Worm (Caenorhabditis elegans) whole organism, young adult: ENCODE measurements around the gene sre-24.

Experiments used
- B0336.3 ChIP-seq: fragments of 200-800 bp; sonication (Bioruptor generic); IDR thresholded peaks from 2 replicates; pipeline ENCODE4 v1.3.6; 2022; ENCODE audit warnings: missing genetic modification characterization, missing compliant biosample characterization
- F23B12.7 ChIP-seq: sonication (generic microtip); optimal IDR thresholded peaks from 2 replicates; lab custom pipeline; 2017; ENCODE audit warnings: missing genetic modification characterization, mild to moderate bottlenecking, missing compliant biosample characterization, antibody characterized with exemption, moderate library complexity; ENCODE audit not compliant: insufficient read depth
- F37B4.10 ChIP-seq: fragments of 200-800 bp; sonication (Bioruptor generic); IDR thresholded peaks from 2 replicates; pipeline ENCODE4 v1.3.6; 2022; ENCODE audit warnings: missing genetic modification characterization, missing compliant biosample characterization
- F49E8.2 ChIP-seq: sonication (generic microtip); optimal IDR thresholded peaks from 3 replicates; lab custom pipeline; 2017; ENCODE audit warnings: missing genetic modification characterization, mild to moderate bottlenecking, missing compliant biosample characterization, antibody characterized with exemption, moderate library complexity; ENCODE audit not compliant: insufficient read depth
- F52B5.7 ChIP-seq: sonication (generic microtip); optimal IDR thresholded peaks from 2 replicates; lab custom pipeline; 2016; ENCODE audit warnings: mild to moderate bottlenecking, missing genetic modification characterization, missing compliant biosample characterization
- T07F8.4 ChIP-seq: sonication (generic microtip); optimal IDR thresholded peaks from 2 replicates; lab custom pipeline; 2016; ENCODE audit warnings: mild to moderate bottlenecking, missing genetic modification characterization, moderate library complexity, missing compliant biosample characterization
- T26A5.8 ChIP-seq: sonication (generic microtip); optimal IDR thresholded peaks from 2 replicates; lab custom pipeline; 2016; ENCODE audit warnings: missing genetic modification characterization, missing compliant biosample characterization
- Y53F4B.3 ChIP-seq: fragments of 200-800 bp; sonication (Bioruptor generic); IDR thresholded peaks from 2 replicates; pipeline ENCODE4 v1.3.6; 2022; ENCODE audit warnings: missing genetic modification reagents, missing genetic modification characterization, missing compliant biosample characterization
- Y56A3A.18 ChIP-seq: fragments of 200-800 bp; sonication (Bioruptor generic); IDR thresholded peaks from 2 replicates; pipeline ENCODE4 v1.3.6; 2022; ENCODE audit warnings: missing genetic modification reagents, missing genetic modification characterization, missing compliant biosample characterization
- atf-7 ChIP-seq: sonication (generic microtip); optimal IDR thresholded peaks from 2 replicates; lab custom pipeline; 2017; ENCODE audit warnings: mild to moderate bottlenecking, missing genetic modification characterization, missing compliant biosample characterization
- attf-3 ChIP-seq: fragments of 200-800 bp; sonication (Bioruptor generic); conservative IDR thresholded peaks from 2 replicates; pipeline ENCODE4 v1.3.6; 2022; ENCODE audit warnings: missing genetic modification reagents, missing genetic modification characterization, missing compliant biosample characterization
- ceh-40 ChIP-seq: fragments of 200-800 bp; sonication (Bioruptor generic); IDR thresholded peaks from 2 replicates; pipeline ENCODE4 v1.3.6; 2022; ENCODE audit warnings: missing genetic modification characterization, missing compliant biosample characterization
- ceh-58 ChIP-seq: fragments of 200-800 bp; sonication (Bioruptor generic); IDR thresholded peaks from 2 replicates; pipeline ENCODE4 v1.3.6; 2022; ENCODE audit warnings: missing genetic modification characterization, missing compliant biosample characterization
- ceh-79 ChIP-seq: sonication (generic microtip); optimal IDR thresholded peaks from 2 replicates; lab custom pipeline; 2017; ENCODE audit warnings: mild to moderate bottlenecking, missing genetic modification characterization, missing compliant biosample characterization
- chd-7 ChIP-seq: sonication (generic microtip); optimal IDR thresholded peaks from 2 replicates; lab custom pipeline; 2016; ENCODE audit warnings: mild to moderate bottlenecking, missing genetic modification characterization, moderate library complexity, missing compliant biosample characterization
- dox-1 ChIP-seq: fragments of 200-800 bp; sonication (Bioruptor generic); IDR thresholded peaks from 2 replicates; pipeline ENCODE4 v1.3.6; 2022; ENCODE audit warnings: missing genetic modification reagents, missing genetic modification characterization, missing compliant biosample characterization
- dpff-1 ChIP-seq: sonication (generic microtip); optimal IDR thresholded peaks from 2 replicates; lab custom pipeline; 2017; ENCODE audit warnings: mild to moderate bottlenecking, missing genetic modification characterization, missing compliant biosample characterization
- dpl-1 ChIP-seq: fragments of 150-350 bp; optimal IDR thresholded peaks from 2 replicates; lab custom pipeline; 2014; ENCODE audit warnings: missing biosample characterization, missing genetic modification reagents, missing genetic modification characterization
- him-1 ChIP-seq: sonication (generic microtip); optimal IDR thresholded peaks from 2 replicates; lab custom pipeline; 2016; ENCODE audit warnings: missing genotype, missing genetic modification reagents, missing genetic modification characterization, missing compliant biosample characterization
- hlh-12 ChIP-seq: sonication (generic microtip); optimal IDR thresholded peaks from 2 replicates; lab custom pipeline; 2016; ENCODE audit warnings: missing genetic modification characterization, missing compliant biosample characterization
- hsf-1 ChIP-seq: fragments of 200-800 bp; sonication (Bioruptor generic); IDR thresholded peaks from 2 replicates; pipeline ENCODE4 v1.3.6; 2022; ENCODE audit warnings: missing genetic modification reagents, missing genetic modification characterization, missing compliant biosample characterization
- let-526 ChIP-seq: fragments of 200-800 bp; sonication (Bioruptor generic); IDR thresholded peaks from 2 replicates; pipeline ENCODE4 v1.3.6; 2022; ENCODE audit warnings: missing genetic modification reagents, missing genetic modification characterization, missing compliant biosample characterization
- lin-40 ChIP-seq: sonication (generic microtip); optimal IDR thresholded peaks from 2 replicates; lab custom pipeline; 2016; ENCODE audit warnings: missing genetic modification characterization, mild to moderate bottlenecking, missing compliant biosample characterization, missing genotype, missing genetic modification reagents
- lsl-1 ChIP-seq: fragments of 200-800 bp; sonication (Bioruptor generic); optimal IDR thresholded peaks from 2 replicates; lab custom pipeline; 2018; ENCODE audit warnings: mild to moderate bottlenecking, missing genetic modification characterization, moderate library complexity, missing compliant biosample characterization
- madf-3 ChIP-seq: fragments of 200-800 bp; sonication (Bioruptor generic); IDR thresholded peaks from 2 replicates; pipeline ENCODE4 v1.3.6; 2022; ENCODE audit warnings: missing genetic modification reagents, missing genetic modification characterization, missing compliant biosample characterization
- mel-28 ChIP-seq: sonication (generic microtip); optimal IDR thresholded peaks from 2 replicates; lab custom pipeline; 2016; ENCODE audit warnings: borderline replicate concordance, mild to moderate bottlenecking, missing genetic modification characterization, missing compliant biosample characterization
- mxl-1 ChIP-seq: sonication (generic microtip); optimal IDR thresholded peaks from 2 replicates; lab custom pipeline; 2016; ENCODE audit warnings: missing genetic modification characterization, missing compliant biosample characterization
- nfya-2 ChIP-seq: fragments of 200-800 bp; sonication (Bioruptor generic); IDR thresholded peaks from 2 replicates; pipeline ENCODE4 v1.3.6; 2022; ENCODE audit warnings: missing genetic modification reagents, missing genetic modification characterization, missing compliant biosample characterization
- nhr-120 ChIP-seq: fragments of 200-800 bp; sonication (Bioruptor generic); IDR thresholded peaks from 2 replicates; pipeline ENCODE4 v1.3.6; 2022; ENCODE audit warnings: missing genetic modification characterization, missing compliant biosample characterization
- nhr-179 ChIP-seq: sonication (generic microtip); optimal IDR thresholded peaks from 2 replicates; lab custom pipeline; 2016; ENCODE audit warnings: mild to moderate bottlenecking, missing genetic modification characterization, missing compliant biosample characterization
- nhr-80 ChIP-seq: sonication (generic microtip); optimal IDR thresholded peaks from 2 replicates; lab custom pipeline; 2016; ENCODE audit warnings: missing genetic modification characterization, missing compliant biosample characterization
- nhr-90 ChIP-seq: sonication (generic microtip); optimal IDR thresholded peaks from 2 replicates; lab custom pipeline; 2016; ENCODE audit warnings: missing genotype, mild to moderate bottlenecking, missing genetic modification characterization, missing compliant biosample characterization
- pbrm-1 ChIP-seq: fragments of 200-800 bp; sonication (Bioruptor generic); IDR thresholded peaks from 2 replicates; pipeline ENCODE4 v1.3.6; 2022; ENCODE audit warnings: missing genetic modification reagents, missing genetic modification characterization, missing compliant biosample characterization
- snpc-3.4 ChIP-seq: sonication (generic microtip); optimal IDR thresholded peaks from 2 replicates; lab custom pipeline; 2017; ENCODE audit warnings: missing genetic modification characterization, mild to moderate bottlenecking, missing compliant biosample characterization, antibody characterized with exemption, moderate library complexity, missing genotype, missing genetic modification reagents
- snpc-4 ChIP-seq, 5 experiments: fragments of 150-350 bp in 1 of 5; sonication (generic microtip) in 4 of 5; optimal IDR thresholded peaks; 2 replicates each; lab custom pipeline; 2014 to 2018; ENCODE audit warnings: missing genetic modification characterization in 5 of 5, missing biosample characterization in 3 of 5, antibody characterized with exemption in 2 of 5, mild to moderate bottlenecking in 2 of 5, missing compliant biosample characterization in 2 of 5, missing genotype in 2 of 5, moderate library complexity in 2 of 5, missing genetic modification reagents in 1 of 5
- sptf-2 ChIP-seq: fragments of 200-800 bp; sonication (Bioruptor generic); optimal IDR thresholded peaks from 2 replicates; lab custom pipeline; 2018; ENCODE audit warnings: mild to moderate bottlenecking, missing genetic modification characterization, missing compliant biosample characterization
- zfh-2 ChIP-seq: fragments of 200-800 bp; sonication (Bioruptor generic); conservative IDR thresholded peaks from 2 replicates; pipeline ENCODE4 v1.3.6; 2022; ENCODE audit warnings: missing genetic modification reagents, missing genetic modification characterization, missing compliant biosample characterization
- ztf-22 ChIP-seq: fragments of 200-800 bp; sonication (Bioruptor generic); optimal IDR thresholded peaks from 2 replicates; lab custom pipeline; 2018; ENCODE audit warnings: mild to moderate bottlenecking, missing genetic modification characterization, moderate library complexity, missing compliant biosample characterization

Gene sre-24

ce11 chrV:2871754-2872504, 12.6 kb upstream of the sre-24 start (continued):
- TF ChIP-seq snpc-3.4 (tag; lab: Kevin White, UChicago), result no peak
- no peak for TF ChIP-seq pbrm-1
- TF ChIP-seq nhr-179 (tag; lab: Kevin White, UChicago), result no peak
- no peak for TF ChIP-seq ceh-79 (tag; lab: Kevin White, UChicago)
- TF ChIP-seq let-526 (GFP tag; lab: Robert Waterston, UW), result no peak
- TF ChIP-seq T26A5.8 (tag; lab: Kevin White, UChicago), result no peak
- TF ChIP-seq snpc-4 (GFP tag; optimal IDR thresholded peaks at IDR 0.05; lab: Kevin White, UChicago), result no peak
- peak in 2 of 4 experiments; percentile 7 to 86 for TF ChIP-seq snpc-4 (tag; optimal IDR thresholded peaks at IDR 0.05; lab: Kevin White, UChicago)
- TF ChIP-seq ceh-40 (GFP tag; lab: Robert Waterston, UW), result no peak
- TF ChIP-seq lsl-1 (GFP tag; lab: Kevin White, UChicago), result no peak
- TF ChIP-seq dox-1 (GFP tag; lab: Robert Waterston, UW), result peak; percentile 23; the same call in 1 of the 2 replicates
- TF ChIP-seq hsf-1 (GFP tag; lab: Robert Waterston, UW), result peak; percentile 40; the same call in 1 of the 2 replicates
- no peak for TF ChIP-seq T07F8.4 (tag; lab: Kevin White, UChicago)
- TF ChIP-seq mel-28 (tag; lab: Kevin White, UChicago), result no peak
- TF ChIP-seq dpff-1 (tag; lab: Kevin White, UChicago), result no peak
- TF ChIP-seq hlh-12, result no peak
- TF ChIP-seq nhr-90 (tag; lab: Kevin White, UChicago), result peak; percentile 62
- TF ChIP-seq F49E8.2 (tag; lab: Kevin White, UChicago), result no peak
- TF ChIP-seq dpl-1 (GFP tag; lab: Kevin White, UChicago), result no peak
- TF ChIP-seq lin-40 (tag; lab: Kevin White, UChicago), result no peak
- TF ChIP-seq sptf-2 (GFP tag; lab: Kevin White, UChicago), result no peak
- no peak for TF ChIP-seq mxl-1 (tag; lab: Kevin White, UChicago)
- TF ChIP-seq ceh-58 (GFP tag; lab: Robert Waterston, UW), result no peak
- TF ChIP-seq attf-3 (GFP tag; lab: Robert Waterston, UW), result no peak
- TF ChIP-seq nhr-80 (tag; lab: Kevin White, UChicago), result peak; percentile 69
- no peak for TF ChIP-seq zfh-2 (GFP tag; lab: Robert Waterston, UW)
- no peak for TF ChIP-seq nhr-120 (GFP tag; lab: Robert Waterston, UW)
- TF ChIP-seq B0336.3 (GFP tag; lab: Robert Waterston, UW), result peak; percentile 37; the same call in 1 of the 2 replicates
- no peak for TF ChIP-seq Y53F4B.3
- peak; percentile 16; the same call in 1 of the 2 replicates for TF ChIP-seq Y56A3A.18 (GFP tag; lab: Robert Waterston, UW)
- TF ChIP-seq chd-7, result peak; percentile 54
- no peak for TF ChIP-seq F52B5.7 (tag; lab: Kevin White, UChicago)
- no peak for TF ChIP-seq F23B12.7 (tag; lab: Kevin White, UChicago)
- peak; percentile 98 for TF ChIP-seq F37B4.10 (GFP tag; lab: Robert Waterston, UW)

DNA sequence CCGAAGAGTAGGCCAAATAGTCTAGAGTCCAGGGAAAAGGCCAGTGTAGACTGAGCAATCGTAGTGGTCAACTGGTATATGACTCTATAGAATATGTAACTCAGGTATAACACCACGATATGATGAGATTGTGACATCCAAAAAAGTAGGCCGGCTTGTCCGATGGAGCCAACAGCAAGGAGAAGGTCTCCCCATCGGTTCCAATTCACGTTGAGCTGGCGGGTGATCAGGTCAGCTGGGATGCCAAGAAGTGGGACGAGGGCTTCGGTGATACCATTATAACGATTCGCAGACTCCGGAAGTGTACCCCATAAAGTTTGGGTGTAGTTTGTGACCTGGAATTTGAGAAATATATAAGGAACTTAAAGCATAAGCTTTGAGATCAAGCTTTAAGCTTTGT, 11.6 kb upstream of the sre-24 start:
- TF ChIP-seq madf-3 (0 out of 2 replicates have a peak, but pooled peaks have one; percentile 20), F37B4.10 (GFP tag; lab: Robert Waterston, UW) (peak; percentile 98), nhr-90 (tag; lab: Kevin White, UChicago) (no peak)

ce11 chrV:2875422-2875821, 9.1 kb upstream of the sre-24 start, which contains the start of gene folt-2:
Gene folt-2 (minus strand): TSS chrV:2875600.
- peak; percentile 76 for TF ChIP-seq nhr-80 (tag; lab: Kevin White, UChicago)
- TF ChIP-seq ztf-22 (GFP tag; lab: Kevin White, UChicago), result no peak
- no peak for TF ChIP-seq him-1 (tag; lab: Kevin White, UChicago)
- TF ChIP-seq nfya-2 (GFP tag; lab: Robert Waterston, UW), result no peak
- TF ChIP-seq atf-7 (tag; lab: Kevin White, UChicago), result peak; percentile 5
- no peak for TF ChIP-seq hlh-12
